Fruit fly (Drosophila melanogaster) whole organism, embryonic: ENCODE measurements around the gene h-cup.

Experiments used
- Adf1 ChIP-seq: fragments of 200-800 bp; sonication (Bioruptor generic); IDR thresholded peaks from 2 replicates; pipeline ENCODE4 v1.3.6; 2022; ENCODE audit warnings: missing biosample characterization, missing genetic modification characterization
- Asciz ChIP-seq: fragments of 200-800 bp; sonication (Bioruptor generic); optimal IDR thresholded peaks from 2 replicates; lab custom pipeline; 2017; ENCODE audit warnings: missing biosample characterization, mild to moderate bottlenecking, missing genetic modification characterization, missing genetic modification reagents
- Blimp-1 ChIP-seq: fragments of 200-800 bp; sonication (Bioruptor generic); optimal IDR thresholded peaks from 3 replicates; lab custom pipeline; 2018; ENCODE audit warnings: missing biosample characterization, missing genetic modification characterization, mild to moderate bottlenecking, moderate library complexity, missing genetic modification reagents
- CG10431 ChIP-seq: fragments of 200-800 bp; sonication (Bioruptor generic); optimal IDR thresholded peaks from 3 replicates; lab custom pipeline; 2018; ENCODE audit warnings: missing biosample characterization, mild to moderate bottlenecking, missing genetic modification characterization
- CG11696 ChIP-seq: fragments of 200-800 bp; sonication (Bioruptor generic); IDR thresholded peaks from 2 replicates; pipeline ENCODE4 v1.3.6; 2022; ENCODE audit warnings: missing biosample characterization, missing genetic modification characterization
- CG13894 ChIP-seq: fragments of 200-800 bp; sonication (Bioruptor generic); optimal IDR thresholded peaks from 3 replicates; lab custom pipeline; 2018; ENCODE audit warnings: missing biosample characterization, mild to moderate bottlenecking, missing genetic modification characterization, moderate library complexity
- CG14014 ChIP-seq: fragments of 200-800 bp; sonication (Bioruptor generic); IDR thresholded peaks from 2 replicates; pipeline ENCODE4 v1.3.6; 2022; ENCODE audit warnings: missing biosample characterization, missing genetic modification characterization
- CG16813 ChIP-seq: fragments of 200-800 bp; sonication (Bioruptor generic); IDR thresholded peaks from 3 replicates; pipeline ENCODE4 v1.3.6; 2022; ENCODE audit warnings: missing biosample characterization, missing genetic modification characterization; ENCODE audit not compliant: partially characterized antibody
- CG17612 ChIP-seq: fragments of 200-800 bp; sonication (Bioruptor generic); IDR thresholded peaks from 2 replicates; pipeline ENCODE4 v1.3.6; 2022; ENCODE audit warnings: missing biosample characterization, missing genetic modification characterization
- CG30020 ChIP-seq: fragments of 200-800 bp; optimal IDR thresholded peaks from 2 replicates; lab custom pipeline; 2019; ENCODE audit warnings: missing biosample characterization, mild to moderate bottlenecking, missing genetic modification characterization, moderate library complexity
- CG33557 ChIP-seq: fragments of 200-800 bp; sonication (Bioruptor generic); optimal IDR thresholded peaks from 2 replicates; lab custom pipeline; 2019; ENCODE audit warnings: missing biosample characterization, mild to moderate bottlenecking, missing genetic modification characterization, moderate library complexity
- CG3838 ChIP-seq: fragments of 200-800 bp; sonication (Bioruptor generic); optimal IDR thresholded peaks from 3 replicates; lab custom pipeline; 2016; ENCODE audit warnings: missing biosample characterization, missing genetic modification characterization
- CG3847 ChIP-seq: fragments of 200-800 bp; sonication (Bioruptor generic); IDR thresholded peaks from 2 replicates; pipeline ENCODE4 v1.3.6; 2022; ENCODE audit warnings: missing biosample characterization, missing genetic modification characterization
- CG5180 ChIP-seq: fragments of 200-800 bp; sonication (Bioruptor generic); optimal IDR thresholded peaks from 3 replicates; lab custom pipeline; 2017; ENCODE audit warnings: missing biosample characterization, missing genetic modification characterization, mild to moderate bottlenecking, moderate library complexity, missing genetic modification reagents
- CG7745 ChIP-seq: fragments of 200-800 bp; sonication (Bioruptor generic); optimal IDR thresholded peaks from 2 replicates; lab custom pipeline; 2018; ENCODE audit warnings: missing biosample characterization, mild to moderate bottlenecking, missing genetic modification characterization, moderate library complexity
- D ChIP-seq, 2 experiments: fragments of 200-800 bp in 1 of 2; fragments of >200 bp in 1 of 2; sonication (Bioruptor generic) in 1 of 2; optimal IDR thresholded peaks; 2 replicates in 1 of 2; 3 replicates in 1 of 2; lab custom pipeline; 2017; ENCODE audit warnings: mild to moderate bottlenecking in 1 of 2, missing biosample characterization in 1 of 2, missing genetic modification characterization in 1 of 2, missing genetic modification reagents in 1 of 2
- Dfd ChIP-seq, 2 experiments: fragments of >200 bp; optimal IDR thresholded peaks; 2 replicates each; lab custom pipeline; 2017; ENCODE audit warnings: missing biosample characterization in 2 of 2, missing genetic modification characterization in 2 of 2
- Doc2 ChIP-seq: fragments of 200-800 bp; sonication (Bioruptor generic); IDR thresholded peaks from 2 replicates; pipeline ENCODE4 v1.3.6; 2022; ENCODE audit warnings: missing biosample characterization, missing genetic modification characterization
- Dref ChIP-seq: fragments of 200-800 bp; sonication (Bioruptor generic); IDR thresholded peaks from 2 replicates; pipeline ENCODE4 v1.3.6; 2022; ENCODE audit warnings: missing biosample characterization, missing genetic modification characterization
- Elba2 ChIP-seq: fragments of 200-800 bp; sonication (Bioruptor generic); optimal IDR thresholded peaks from 3 replicates; lab custom pipeline; 2016; ENCODE audit warnings: missing biosample characterization, missing genetic modification characterization
- Ets97D ChIP-seq: fragments of 200-800 bp; sonication (Bioruptor generic); optimal IDR thresholded peaks from 3 replicates; lab custom pipeline; 2016; ENCODE audit warnings: missing biosample characterization, missing genetic modification characterization
- Gsc ChIP-seq: fragments of 200-800 bp; sonication (Bioruptor generic); IDR thresholded peaks from 2 replicates; pipeline ENCODE4 v1.3.6; 2022; ENCODE audit warnings: missing biosample characterization, missing genetic modification characterization
- MBD-R2 ChIP-seq: fragments of 200-800 bp; sonication (Bioruptor generic); IDR thresholded peaks from 2 replicates; pipeline ENCODE4 v1.3.6; 2022; ENCODE audit warnings: missing biosample characterization, missing genetic modification characterization
- Med ChIP-seq: fragments of 200-800 bp; sonication (Bioruptor generic); peaks from one replicate; lab custom pipeline; 2016; ENCODE audit warnings: missing biosample characterization, missing genetic modification characterization, mild to moderate bottlenecking, inconsistent platforms, moderate library complexity
- Meics ChIP-seq: fragments of 200-800 bp; sonication (Bioruptor generic); optimal IDR thresholded peaks from 2 replicates; lab custom pipeline; 2017; ENCODE audit warnings: missing biosample characterization, mild to moderate bottlenecking, missing genetic modification characterization
- Pdp1 ChIP-seq, 2 experiments: fragments of 200-800 bp; sonication (Bioruptor generic); optimal IDR thresholded peaks; 3 replicates each; lab custom pipeline; 2016; ENCODE audit warnings: missing biosample characterization in 2 of 2, missing genetic modification characterization in 2 of 2, mild to moderate bottlenecking in 1 of 2, moderate library complexity in 1 of 2
- Ravus ChIP-seq: fragments of 200-800 bp; sonication (Bioruptor generic); IDR thresholded peaks from 2 replicates; pipeline ENCODE4 v1.3.6; 2022; ENCODE audit warnings: missing biosample characterization, missing genetic modification characterization
- Six4 ChIP-seq: fragments of 200-800 bp; sonication (Bioruptor generic); optimal IDR thresholded peaks from 2 replicates; lab custom pipeline; 2016; ENCODE audit warnings: missing biosample characterization, missing genetic modification characterization
- Trl ChIP-seq, 3 experiments: fragments of >200 bp in 2 of 3; fragments of 200-800 bp in 1 of 3; sonication (Bioruptor generic) in 1 of 3; optimal IDR thresholded peaks; 2 replicates in 1 of 3; 3 replicates in 2 of 3; lab custom pipeline; 2016 to 2017; ENCODE audit warnings: missing biosample characterization in 1 of 3, missing genetic modification characterization in 1 of 3
- Xbp1 ChIP-seq: fragments of 200-800 bp; sonication (Bioruptor generic); optimal IDR thresholded peaks from 3 replicates; lab custom pipeline; 2016; ENCODE audit warnings: missing biosample characterization, mild to moderate bottlenecking, missing genetic modification characterization
- ac ChIP-seq: fragments of 200-800 bp; sonication (Bioruptor generic); optimal IDR thresholded peaks from 3 replicates; lab custom pipeline; 2017; ENCODE audit warnings: missing biosample characterization, mild to moderate bottlenecking, missing genetic modification characterization
- cg ChIP-seq: fragments of 200-800 bp; sonication (Bioruptor generic); optimal IDR thresholded peaks from 3 replicates; lab custom pipeline; 2019; ENCODE audit warnings: missing biosample characterization, mild to moderate bottlenecking, missing genetic modification characterization, moderate library complexity
- da ChIP-seq: fragments of 200-800 bp; sonication (Bioruptor generic); optimal IDR thresholded peaks from 2 replicates; lab custom pipeline; 2016; ENCODE audit warnings: missing biosample characterization, missing genetic modification characterization
- dysf ChIP-seq: fragments of 200-800 bp; sonication (Bioruptor generic); IDR thresholded peaks from 3 replicates; pipeline ENCODE4 v1.3.6; 2022; ENCODE audit warnings: missing biosample characterization, missing genetic modification characterization
- fd64A ChIP-seq: fragments of 200-800 bp; sonication (Bioruptor generic); optimal IDR thresholded peaks from 3 replicates; lab custom pipeline; 2018; ENCODE audit warnings: missing biosample characterization, mild to moderate bottlenecking, missing genetic modification characterization
- grn ChIP-seq: fragments of 200-800 bp; sonication (Bioruptor generic); optimal IDR thresholded peaks from 3 replicates; lab custom pipeline; 2017; ENCODE audit warnings: missing biosample characterization, missing genetic modification characterization
- hb ChIP-seq: fragments of 200-800 bp; sonication (Bioruptor generic); IDR thresholded peaks from 3 replicates; pipeline ENCODE4 v1.3.6; 2022; ENCODE audit warnings: missing biosample characterization, missing genetic modification characterization; ENCODE audit not compliant: partially characterized antibody
- insv ChIP-seq, 2 experiments: fragments of 200-800 bp; sonication (Bioruptor generic); optimal IDR thresholded peaks; 3 replicates each; lab custom pipeline; 2016 to 2018; ENCODE audit warnings: missing biosample characterization in 2 of 2, missing genetic modification characterization in 2 of 2
- jing ChIP-seq: fragments of 200-800 bp; sonication (Bioruptor generic); optimal IDR thresholded peaks from 2 replicates; lab custom pipeline; 2018; ENCODE audit warnings: missing biosample characterization, mild to moderate bottlenecking, missing genetic modification characterization
- psq ChIP-seq: fragments of 200-800 bp; sonication (Bioruptor generic); optimal IDR thresholded peaks from 2 replicates; lab custom pipeline; 2017; ENCODE audit warnings: missing biosample characterization, missing genetic modification characterization
- row ChIP-seq: fragments of 200-800 bp; sonication (Bioruptor generic); IDR thresholded peaks from 3 replicates; pipeline ENCODE4 v1.3.6; 2022; ENCODE audit warnings: missing biosample characterization, missing genetic modification characterization
- sens ChIP-seq: fragments of 200-800 bp; sonication (Bioruptor generic); peaks from one replicate; lab custom pipeline; 2016; ENCODE audit warnings: missing biosample characterization, missing genetic modification characterization
- sim ChIP-seq: fragments of 200-800 bp; sonication (Bioruptor generic); IDR thresholded peaks from 2 replicates; pipeline ENCODE4 v1.3.6; 2022; ENCODE audit warnings: missing biosample characterization, missing genetic modification characterization
- slp2 ChIP-seq: fragments of 200-800 bp; sonication (Bioruptor generic); optimal IDR thresholded peaks from 2 replicates; lab custom pipeline; 2016; ENCODE audit warnings: missing biosample characterization, missing genetic modification characterization
- sna ChIP-seq: fragments of 200-800 bp; sonication (Bioruptor generic); IDR thresholded peaks from 2 replicates; pipeline ENCODE4 v1.3.6; 2022; ENCODE audit warnings: missing biosample characterization, missing genetic modification characterization; ENCODE audit not compliant: partially characterized antibody
- sug ChIP-seq: fragments of 200-800 bp; optimal IDR thresholded peaks from 2 replicates; lab custom pipeline; 2019; ENCODE audit warnings: missing biosample characterization, mild to moderate bottlenecking, missing genetic modification characterization, moderate library complexity

h-cup gene

DNA sequence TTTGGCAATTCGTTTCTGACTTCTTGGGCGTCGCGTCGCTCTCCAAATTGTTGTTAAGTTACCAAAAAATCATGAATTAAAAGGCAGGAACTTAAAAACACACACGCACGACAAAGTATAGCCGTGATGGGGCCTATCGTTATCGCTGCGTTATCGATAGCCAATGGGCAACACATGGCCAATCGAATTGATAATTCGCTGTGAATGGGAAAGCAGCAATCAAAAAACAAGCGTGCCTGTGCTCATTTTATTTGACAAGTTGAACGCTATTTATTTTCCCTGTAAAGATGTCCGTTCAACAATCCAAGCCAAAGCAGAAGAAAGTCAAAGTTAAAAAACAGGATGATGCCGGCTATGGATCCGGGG lies 36.8 kb downstream of the h-cup start, which contains the start of the genes Surf4 and CG31301 (continued):
- TF ChIP-seq Doc2 (GFP tag; lab: Robert Waterston, UW) (no peak), CG3838 (GFP tag; lab: Kevin White, UChicago) (no peak), fd64A (GFP tag; lab: Kevin White, UChicago) (no peak), sens (GFP tag; lab: Kevin White, UChicago) (peak; percentile 23), CG30020 (tag; lab: Kevin White, UChicago) (no peak), CG14014 (GFP tag; lab: Robert Waterston, UW) (peak; percentile 33; the same call in 1 of the 2 replicates), dysf (GFP tag; lab: Robert Waterston, UW) (no peak), Ets97D (GFP tag; lab: Kevin White, UChicago) (peak; percentile 71), slp2 (GFP tag; lab: Kevin White, UChicago) (no peak), Ravus (GFP tag; lab: Robert Waterston, UW) (no peak), Dfd (GFP tag; optimal IDR thresholded peaks at IDR 0.05; lab: Kevin White, UChicago) (no peak), Asciz (GFP tag; lab: Kevin White, UChicago) (no peak), MBD-R2 (GFP tag; lab: Robert Waterston, UW) (peak; percentile 80), Dref (GFP tag; lab: Robert Waterston, UW) (peak; percentile 91), psq (no peak), D (optimal IDR thresholded peaks at IDR 0.05; lab: Kevin White, UChicago) (no peak), D (GFP tag; optimal IDR thresholded peaks at IDR 0.05; lab: Kevin White, UChicago) (no peak), Gsc (GFP tag; lab: Robert Waterston, UW) (no peak), Adf1 (GFP tag; lab: Robert Waterston, UW) (no peak), hb (GFP tag; lab: Robert Waterston, UW) (peak; percentile 73)

dm6 chr3R:15345198-15346017 lies 37.3 kb downstream of the h-cup start:
- peak; percentile 85 for TF ChIP-seq CG10431
- TF ChIP-seq CG16813 (GFP tag; lab: Robert Waterston, UW), result no peak
- TF ChIP-seq grn (GFP tag; lab: Kevin White, UChicago), result peak; percentile 80
- TF ChIP-seq Med, result peak; percentile 3
- peak; percentile 76 for TF ChIP-seq cg (GFP tag; lab: Kevin White, UChicago)
- TF ChIP-seq CG11696 (GFP tag; lab: Robert Waterston, UW), result peak; percentile 62; the same call in 1 of the 2 replicates
- TF ChIP-seq CG17612 (GFP tag; lab: Robert Waterston, UW), result no peak
- peak; percentile 98 for TF ChIP-seq Blimp-1 (GFP tag; lab: Kevin White, UChicago)
- TF ChIP-seq Pdp1 (GFP tag; optimal IDR thresholded peaks at IDR 0.05; lab: Kevin White, UChicago), result peak in 1 of 2 experiments; percentile 52
- TF ChIP-seq Elba2, result peak; percentile 83
- TF ChIP-seq sim (GFP tag; lab: Robert Waterston, UW), result 0 out of 2 replicates have a peak, but pooled peaks have one; percentile 7
- peak; percentile 51 for TF ChIP-seq Xbp1 (GFP tag; lab: Kevin White, UChicago)
- peak; percentile 9 for TF ChIP-seq CG33557
- TF ChIP-seq CG5180 (GFP tag; lab: Kevin White, UChicago), result peak; percentile 44
- no peak for TF ChIP-seq Meics (GFP tag; lab: Kevin White, UChicago)
- no peak for TF ChIP-seq D (optimal IDR thresholded peaks at IDR 0.05; lab: Kevin White, UChicago)
- no peak for TF ChIP-seq D (GFP tag; optimal IDR thresholded peaks at IDR 0.05; lab: Kevin White, UChicago)
- no peak for TF ChIP-seq CG7745
- peak; percentile 22 for TF ChIP-seq sug
- TF ChIP-seq sna (GFP tag; lab: Robert Waterston, UW), result no peak
- no peak for TF ChIP-seq Six4 (GFP tag; lab: Kevin White, UChicago)
- TF ChIP-seq CG13894 (tag; lab: Kevin White, UChicago), result no peak
- TF ChIP-seq ac (GFP tag; lab: Kevin White, UChicago), result peak; percentile 10
- peak; percentile 26 for TF ChIP-seq sens (GFP tag; lab: Kevin White, UChicago)
- no peak; the same call in 2 of the 3 replicates for TF ChIP-seq row (GFP tag; lab: Robert Waterston, UW)
- TF ChIP-seq CG3847 (GFP tag; lab: Robert Waterston, UW), result no peak
- no peak for TF ChIP-seq jing (GFP tag; lab: Kevin White, UChicago)
- peak in 1 of 2 experiments; percentile 89 for TF ChIP-seq insv (GFP tag; optimal IDR thresholded peaks at IDR 0.05; lab: Kevin White, UChicago)
- TF ChIP-seq Trl (optimal IDR thresholded peaks at IDR 0.05; lab: Kevin White, UChicago), result peak in 1 of 2 experiments; percentile 5
- TF ChIP-seq Trl (GFP tag; optimal IDR thresholded peaks at IDR 0.05; lab: Kevin White, UChicago), result no peak
- no peak for TF ChIP-seq da (GFP tag; lab: Kevin White, UChicago)
